Worm (Caenorhabditis elegans): ENCODE measurements around the gene ZK1128.3.
A peak's percentile ranks its signal among the peaks of the same experiment; 100 is the strongest.

Gene ZK1128.3

DNA sequence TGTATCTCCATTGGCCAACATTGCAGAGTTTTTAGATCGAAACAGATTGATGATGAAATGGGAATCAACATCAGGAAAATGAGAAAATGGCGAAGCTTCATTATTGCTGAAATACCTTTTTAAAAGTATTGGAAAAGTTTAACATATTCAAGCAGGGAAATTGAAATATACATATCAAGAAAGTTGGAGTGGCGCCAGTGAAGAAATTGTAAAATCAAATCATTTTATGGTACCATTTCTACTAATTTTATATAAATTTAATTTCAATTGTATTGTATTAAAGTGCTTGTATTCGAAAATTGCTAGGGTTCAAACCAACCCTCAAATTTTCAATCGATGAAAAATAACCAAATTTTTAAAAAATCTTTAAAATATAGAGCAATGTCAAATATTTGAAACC is 12.3 kb downstream of the ZK1128.3 start, which contains the start of gene srt-55:
Gene srt-55, minus strand, starts transcription at position 101 of the 400 bp plus-strand sequence.
- no peak for TF ChIP-seq F10E7.11 (tag; optimal IDR thresholded peaks at IDR 0.05)
- TF ChIP-seq cebp-2 (GFP tag; IDR thresholded peaks at IDR 0.05): no peak
- TF ChIP-seq sea-2 (GFP tag; IDR thresholded peaks at IDR 0.05): no peak
- TF ChIP-seq unc-130 (GFP tag; optimal IDR thresholded peaks at IDR 0.05): no peak
- no peak for TF ChIP-seq attf-5 (GFP tag; optimal IDR thresholded peaks at IDR 0.05)
- TF ChIP-seq B0336.3 (GFP tag; IDR thresholded peaks at IDR 0.05): no peak
- TF ChIP-seq ceh-40 (GFP tag; IDR thresholded peaks at IDR 0.05): no peak
- TF ChIP-seq F49E8.2 (tag; optimal IDR thresholded peaks at IDR 0.05; ENCODE audit: insufficient read depth): no peak
- no peak for TF ChIP-seq die-1 (tag; optimal IDR thresholded peaks at IDR 0.05)
- TF ChIP-seq F33H1.4 (GFP tag; IDR thresholded peaks at IDR 0.05): no peak
- TF ChIP-seq aptf-3 (GFP tag; IDR thresholded peaks at IDR 0.05): no peak
- TF ChIP-seq hlh-26 (GFP tag; conservative IDR thresholded peaks at IDR 0.05): no peak
- TF ChIP-seq B0261.1 (tag; optimal IDR thresholded peaks at IDR 0.05): no peak

DNA sequence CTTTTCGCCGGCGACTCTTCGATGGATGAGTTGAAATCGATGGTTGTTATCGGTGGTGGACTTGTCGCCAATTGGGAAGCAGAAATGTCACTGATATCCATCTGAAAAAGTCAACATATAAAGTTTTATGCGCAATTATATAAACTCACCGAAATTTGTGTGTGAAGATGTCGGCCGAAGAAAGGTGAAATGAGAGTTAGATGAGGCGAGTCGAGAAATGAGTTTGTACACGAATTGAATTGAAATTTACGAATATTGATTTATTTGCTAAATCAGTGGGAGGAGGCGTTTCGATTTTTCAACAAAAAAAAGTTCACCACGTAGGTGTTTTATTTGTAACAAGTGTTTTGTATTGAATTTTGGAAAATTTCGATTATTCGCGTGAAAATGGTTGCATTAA is 17.4 kb downstream of the ZK1128.3 start, which contains the start of gene kel-10:
Gene kel-10, minus strand, starts transcription at position 101 of the 400 bp plus-strand sequence.
- TF ChIP-seq Y67H2A.10 (GFP tag; conservative IDR thresholded peaks at IDR 0.05) (no peak), lin-40 (tag; optimal IDR thresholded peaks at IDR 0.05) (no peak)

DNA sequence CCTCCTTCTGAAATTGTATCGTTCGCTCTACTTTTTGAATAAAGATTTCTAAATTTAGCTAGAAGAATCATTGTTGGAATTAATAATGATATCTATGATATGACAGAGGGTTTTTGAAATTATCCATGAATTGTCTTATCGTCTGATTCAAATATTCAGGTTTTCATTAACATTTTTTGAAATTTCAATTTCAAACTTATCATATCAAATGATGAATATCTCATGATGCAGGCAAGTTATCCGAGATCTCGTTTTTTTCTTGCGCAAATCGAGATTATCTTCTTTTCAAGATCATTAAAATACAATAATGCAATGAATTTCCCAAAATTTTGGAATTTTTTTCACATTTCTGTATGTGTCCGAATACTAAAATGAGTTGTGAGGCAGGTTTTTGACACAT is 20.7 kb downstream of the ZK1128.3 start, which contains the start of gene spop-1:
Gene spop-1, minus strand, starts transcription at position 101 of the 400 bp plus-strand sequence.
- TF ChIP-seq dpl-1 (GFP tag; optimal IDR thresholded peaks at IDR 0.05) (no peak), F52B5.7 (tag; optimal IDR thresholded peaks at IDR 0.05) (no peak), snpc-4 (GFP tag; optimal IDR thresholded peaks at IDR 0.05) (no peak), snpc-4 (tag; optimal IDR thresholded peaks at IDR 0.05) (no peak), dox-1 (GFP tag; IDR thresholded peaks at IDR 0.05) (no peak), lin-40 (tag; optimal IDR thresholded peaks at IDR 0.05) (no peak), nfyb-1 (GFP tag; IDR thresholded peaks at IDR 0.05) (no peak), tlf-1 (GFP tag; optimal IDR thresholded peaks at IDR 0.05) (no peak), let-526 (GFP tag; IDR thresholded peaks at IDR 0.05) (no peak), ztf-18 (tag; optimal IDR thresholded peaks at IDR 0.05) (no peak), ccch-3 (GFP tag; optimal IDR thresholded peaks at IDR 0.05) (no peak), ets-4 (GFP tag; optimal IDR thresholded peaks at IDR 0.05) (no peak), ztf-26 (tag; optimal IDR thresholded peaks at IDR 0.05) (no peak)

DNA sequence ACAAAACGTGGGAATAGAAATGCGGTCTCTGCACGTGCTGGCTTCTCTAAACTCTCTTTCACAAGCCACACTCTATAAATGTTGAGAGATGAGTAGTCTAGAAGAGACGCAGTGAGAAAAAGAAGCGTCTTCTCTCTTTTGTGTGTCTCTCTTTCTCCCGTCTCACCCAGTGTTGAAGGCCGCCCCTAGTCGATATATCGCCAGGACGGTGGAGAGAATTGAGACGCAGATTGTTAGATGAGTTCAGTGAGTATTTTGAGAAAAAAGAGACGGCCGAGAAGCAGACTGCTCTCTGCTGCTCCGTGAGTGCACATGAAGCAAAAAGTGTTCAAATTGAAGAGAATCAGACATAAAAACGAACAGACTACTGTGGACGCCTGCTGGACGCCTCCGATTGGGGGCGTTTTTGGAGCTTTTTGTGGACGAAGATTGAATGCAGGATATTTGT is 22.2 kb downstream of the ZK1128.3 start:
- peak; percentile 90 for TF ChIP-seq lin-40 (tag; optimal IDR thresholded peaks at IDR 0.05)
- peak; percentile 62 for TF ChIP-seq cebp-1 (GFP tag; IDR thresholded peaks at IDR 0.05)
- peak; percentile 86 for TF ChIP-seq cebp-1 (tag; optimal IDR thresholded peaks at IDR 0.05)
- no peak for TF ChIP-seq dpl-1 (GFP tag; optimal IDR thresholded peaks at IDR 0.05)
- no peak for TF ChIP-seq nhr-179 (tag; optimal IDR thresholded peaks at IDR 0.05)
- no peak for TF ChIP-seq T26A5.8 (tag; optimal IDR thresholded peaks at IDR 0.05)
- no peak for TF ChIP-seq F55B11.4 (tag; optimal IDR thresholded peaks at IDR 0.05; ENCODE audit: borderline replicate concordance, insufficient read depth)
- peak; percentile 95 for TF ChIP-seq zfh-2 (GFP tag; conservative IDR thresholded peaks at IDR 0.05)
- TF ChIP-seq mel-28 (tag; optimal IDR thresholded peaks at IDR 0.05; ENCODE audit: borderline replicate concordance): no peak
- TF ChIP-seq unc-62 (GFP tag; optimal IDR thresholded peaks at IDR 0.05): no peak
- no peak for TF ChIP-seq aptf-2 (GFP tag; conservative IDR thresholded peaks at IDR 0.05)
- TF ChIP-seq ekl-4 (GFP tag; IDR thresholded peaks at IDR 0.05): peak; percentile 70
- peak; percentile 59 for TF ChIP-seq ztf-26 (tag; optimal IDR thresholded peaks at IDR 0.05)
- 0 out of 2 replicates have a peak, but pooled peaks have one; percentile 30 for TF ChIP-seq lir-1 (GFP tag; conservative IDR thresholded peaks at IDR 0.05)
- peak; percentile 94 for TF ChIP-seq hmg-1.2 (GFP tag; IDR thresholded peaks at IDR 0.05)
- 0 out of 2 replicates have a peak, but pooled peaks have one; percentile 13 for TF ChIP-seq ztf-28 (GFP tag; IDR thresholded peaks at IDR 0.05)
- TF ChIP-seq tlf-1 (GFP tag; optimal IDR thresholded peaks at IDR 0.05): peak; percentile 56
- TF ChIP-seq ccch-3 (GFP tag; optimal IDR thresholded peaks at IDR 0.05): no peak
- peak; percentile 78 for TF ChIP-seq nhr-80 (tag; optimal IDR thresholded peaks at IDR 0.05)
- TF ChIP-seq ztf-22 (GFP tag; optimal IDR thresholded peaks at IDR 0.05): no peak
- TF ChIP-seq atf-7 (tag; optimal IDR thresholded peaks at IDR 0.05): peak; percentile 63
- TF ChIP-seq lin-54 (GFP tag; optimal IDR thresholded peaks at IDR 0.05): peak; percentile 66
- no peak for TF ChIP-seq B0336.3 (GFP tag; IDR thresholded peaks at IDR 0.05)
- TF ChIP-seq pbrm-1 (GFP tag; IDR thresholded peaks at IDR 0.05): peak; percentile 60; the same call in 1 of the 2 replicates
